Worm (Caenorhabditis elegans): Measurements from ENCODE around the gene F41C3.1.

- TF ChIP-seq ama-1 (optimal IDR thresholded peaks at IDR 0.05) (no peak), ceh-9 (tag; optimal IDR thresholded peaks at IDR 0.05) (no peak), pqm-1 (tag; optimal IDR thresholded peaks at IDR 0.05) (no peak), hlh-30 (tag; optimal IDR thresholded peaks at IDR 0.05; ENCODE audit: insufficient read depth) (no peak), fkh-10 (GFP tag; optimal IDR thresholded peaks at IDR 0.05) (no peak), Y22D7AL.16 (tag; optimal IDR thresholded peaks at IDR 0.05) (no peak), elt-4 (tag; optimal IDR thresholded peaks at IDR 0.05) (no peak), ceh-19 (GFP tag; optimal IDR thresholded peaks at IDR 0.05) (no peak), nhr-11 (tag; optimal IDR thresholded peaks at IDR 0.05) (no peak), pag-3 (tag; optimal IDR thresholded peaks at IDR 0.05; ENCODE audit: borderline replicate concordance) (no peak), pha-4 (tag; optimal IDR thresholded peaks at IDR 0.05) (no peak)
These were observed 24.3 kb upstream of the F41C3.1 start, which contains the start of gene ttr-41 for ce11 chrII:4727769-4728168.
